Worm (Caenorhabditis elegans): Measurements from ENCODE around the gene W02G9.4.
A peak's percentile ranks its signal among the peaks of the same experiment; 100 is the strongest.

W02G9.4 gene

ce11 chrV:2673807-2674206, 7.1 kb downstream of the W02G9.4 start:
- TF ChIP-seq nhr-237 (tag; optimal IDR thresholded peaks at IDR 0.05) (no peak), lin-32 (GFP tag; optimal IDR thresholded peaks at IDR 0.05) (no peak), nhr-12 (tag; optimal IDR thresholded peaks at IDR 0.05) (no peak), bed-3 (GFP tag; optimal IDR thresholded peaks at IDR 0.05) (peak; percentile 61), M03D4.4 (tag; optimal IDR thresholded peaks at IDR 0.05) (peak; percentile 63), snpc-4 (tag; optimal IDR thresholded peaks at IDR 0.05) (no peak), hlh-1 (tag; optimal IDR thresholded peaks at IDR 0.05) (peak; percentile 10), mep-1 (tag; optimal IDR thresholded peaks at IDR 0.05) (no peak), pha-4 (tag; optimal IDR thresholded peaks at IDR 0.05) (no peak), cnd-1 (tag; optimal IDR thresholded peaks at IDR 0.05) (peak; percentile 59), flh-1 (GFP tag; optimal IDR thresholded peaks at IDR 0.05) (peak; percentile 14), mab-5 (tag; optimal IDR thresholded peaks at IDR 0.05) (no peak), lin-13 (tag; optimal IDR thresholded peaks at IDR 0.05) (no peak), unc-39 (tag; optimal IDR thresholded peaks at IDR 0.05) (no peak), unc-62 (GFP tag; optimal IDR thresholded peaks at IDR 0.05) (no peak), ceh-83 (GFP tag; optimal IDR thresholded peaks at IDR 0.05) (peak; percentile 90), lsy-2 (tag; optimal IDR thresholded peaks at IDR 0.05) (no peak), mls-2 (tag; optimal IDR thresholded peaks at IDR 0.05) (peak; percentile 81), ceh-43 (GFP tag; optimal IDR thresholded peaks at IDR 0.05) (peak; percentile 49), drap-1 (GFP tag; optimal IDR thresholded peaks at IDR 0.05) (peak; percentile 60), ces-1 (GFP tag; optimal IDR thresholded peaks at IDR 0.05) (no peak), sptf-1 (tag; optimal IDR thresholded peaks at IDR 0.05) (peak; percentile 79), ham-2 (GFP tag; optimal IDR thresholded peaks at IDR 0.05) (no peak), nhr-28 (tag; optimal IDR thresholded peaks at IDR 0.05) (no peak), ztf-11 (tag; optimal IDR thresholded peaks at IDR 0.05) (no peak), nhr-2 (tag; optimal IDR thresholded peaks at IDR 0.05) (no peak), ceh-39 (tag; optimal IDR thresholded peaks at IDR 0.05) (no peak), zip-8 (tag; optimal IDR thresholded peaks at IDR 0.05) (no peak), blmp-1 (tag; optimal IDR thresholded peaks at IDR 0.05) (no peak), unc-120 (tag; optimal IDR thresholded peaks at IDR 0.05; ENCODE audit: poor library complexity, severe bottlenecking) (peak; percentile 32), elt-3 (tag; optimal IDR thresholded peaks at IDR 0.05) (no peak), nhr-76 (tag; optimal IDR thresholded peaks at IDR 0.05) (no peak), elt-1 (tag; optimal IDR thresholded peaks at IDR 0.05; ENCODE audit: borderline replicate concordance, insufficient read depth) (no peak), tbx-8 (GFP tag; optimal IDR thresholded peaks at IDR 0.05) (no peak), sem-2 (GFP tag; optimal IDR thresholded peaks at IDR 0.05) (peak; percentile 59)

ce11 chrV:2675692-2676091, 9.0 kb downstream of the W02G9.4 start:
- TF ChIP-seq mab-5 (tag; optimal IDR thresholded peaks at IDR 0.05) (no peak), sptf-1 (tag; optimal IDR thresholded peaks at IDR 0.05) (no peak), nhr-76 (tag; optimal IDR thresholded peaks at IDR 0.05) (no peak), elt-3 (tag; optimal IDR thresholded peaks at IDR 0.05) (no peak), blmp-1 (tag; optimal IDR thresholded peaks at IDR 0.05) (peak; percentile 6), snpc-4 (tag; optimal IDR thresholded peaks at IDR 0.05) (no peak), nhr-237 (tag; optimal IDR thresholded peaks at IDR 0.05) (no peak), lin-13 (tag; optimal IDR thresholded peaks at IDR 0.05) (no peak)

- TF ChIP-seq sem-2 (GFP tag; optimal IDR thresholded peaks at IDR 0.05) (no peak), elt-3 (tag; optimal IDR thresholded peaks at IDR 0.05) (no peak), mls-2 (tag; optimal IDR thresholded peaks at IDR 0.05) (no peak), pha-4 (tag; optimal IDR thresholded peaks at IDR 0.05) (no peak), lin-32 (GFP tag; optimal IDR thresholded peaks at IDR 0.05) (no peak), unc-62 (GFP tag; optimal IDR thresholded peaks at IDR 0.05) (no peak), unc-120 (tag; optimal IDR thresholded peaks at IDR 0.05; ENCODE audit: poor library complexity, severe bottlenecking) (no peak), nhr-12 (tag; optimal IDR thresholded peaks at IDR 0.05) (no peak), hlh-1 (tag; optimal IDR thresholded peaks at IDR 0.05) (no peak), ceh-83 (GFP tag; optimal IDR thresholded peaks at IDR 0.05) (no peak), ces-1 (GFP tag; optimal IDR thresholded peaks at IDR 0.05) (no peak), mep-1 (tag; optimal IDR thresholded peaks at IDR 0.05) (no peak)
These were observed 10.9 kb downstream of the W02G9.4 start for ce11 chrV:2677648-2678047.

ce11 chrV:2683497-2683896, 16.8 kb downstream of the W02G9.4 start:
- TF ChIP-seq lin-32 (GFP tag; optimal IDR thresholded peaks at IDR 0.05), result no peak
- TF ChIP-seq hlh-1 (tag; optimal IDR thresholded peaks at IDR 0.05), result no peak
- no peak for TF ChIP-seq lsy-2 (tag; optimal IDR thresholded peaks at IDR 0.05)
- TF ChIP-seq mep-1 (tag; optimal IDR thresholded peaks at IDR 0.05), result no peak
- TF ChIP-seq nhr-12 (tag; optimal IDR thresholded peaks at IDR 0.05), result no peak
- no peak for TF ChIP-seq elt-1 (tag; optimal IDR thresholded peaks at IDR 0.05; ENCODE audit: borderline replicate concordance, insufficient read depth)
- no peak for TF ChIP-seq ceh-83 (GFP tag; optimal IDR thresholded peaks at IDR 0.05)
- TF ChIP-seq zip-8 (tag; optimal IDR thresholded peaks at IDR 0.05), result no peak
- no peak for TF ChIP-seq ces-1 (GFP tag; optimal IDR thresholded peaks at IDR 0.05)
- no peak for TF ChIP-seq cnd-1 (tag; optimal IDR thresholded peaks at IDR 0.05)
- TF ChIP-seq flh-1 (GFP tag; optimal IDR thresholded peaks at IDR 0.05), result no peak
- no peak for TF ChIP-seq unc-39 (tag; optimal IDR thresholded peaks at IDR 0.05)
- no peak for TF ChIP-seq nhr-2 (tag; optimal IDR thresholded peaks at IDR 0.05)
- TF ChIP-seq sem-2 (GFP tag; optimal IDR thresholded peaks at IDR 0.05), result no peak
- TF ChIP-seq mab-5 (tag; optimal IDR thresholded peaks at IDR 0.05), result no peak

Measured in whole organism, mixed stage, embryonic.